Fruit fly (Drosophila melanogaster) whole organism, embryonic: ENCODE data around the gene CG10038.

Experiments
- CG12155 ChIP-seq: fragments of 200-800 bp; sonication (Bioruptor generic); optimal IDR thresholded peaks from 3 replicates; lab custom pipeline; 2016; ENCODE audit warnings: missing biosample characterization, missing genetic modification characterization
- CG31388 ChIP-seq: fragments of 200-800 bp; sonication (Bioruptor generic); optimal IDR thresholded peaks from 2 replicates; lab custom pipeline; 2016; ENCODE audit warnings: missing biosample characterization, missing genetic modification characterization
- CG4707 ChIP-seq: fragments of 200-800 bp; sonication (Bioruptor generic); optimal IDR thresholded peaks from 2 replicates; lab custom pipeline; 2018; ENCODE audit warnings: missing biosample characterization, mild to moderate bottlenecking, missing genetic modification characterization, moderate library complexity
- D ChIP-seq, 2 experiments: fragments of 200-800 bp in 1 of 2; fragments of >200 bp in 1 of 2; sonication (Bioruptor generic) in 1 of 2; optimal IDR thresholded peaks; 2 replicates in 1 of 2; 3 replicates in 1 of 2; lab custom pipeline; 2017; ENCODE audit warnings: mild to moderate bottlenecking in 1 of 2, missing biosample characterization in 1 of 2, missing genetic modification characterization in 1 of 2, missing genetic modification reagents in 1 of 2
- Sin3A ChIP-seq: fragments of >200 bp; optimal IDR thresholded peaks from 2 replicates; lab custom pipeline; 2018
- ara ChIP-seq: fragments of 200-800 bp; sonication (Bioruptor generic); IDR thresholded peaks from 2 replicates; pipeline ENCODE4 v1.3.6; 2022; ENCODE audit warnings: missing biosample characterization, missing genetic modification characterization
- ci ChIP-seq: fragments of 200-800 bp; sonication (Bioruptor generic); IDR thresholded peaks from 3 replicates; pipeline ENCODE4 v1.3.6; 2022; ENCODE audit warnings: missing biosample characterization, missing genetic modification characterization
- esg ChIP-seq: fragments of 200-800 bp; sonication (Bioruptor generic); conservative IDR thresholded peaks from 2 replicates; pipeline ENCODE4 v1.3.6; 2022; ENCODE audit warnings: missing biosample characterization, missing genetic modification characterization
- tgo ChIP-seq: fragments of 200-800 bp; sonication (Bioruptor generic); IDR thresholded peaks from 3 replicates; pipeline ENCODE4 v1.3.6; 2022; ENCODE audit warnings: missing biosample characterization, missing genetic modification characterization

- TF ChIP-seq CG31388 (GFP tag; lab: Kevin White, UChicago) (no peak), ara (GFP tag; lab: Robert Waterston, UW) (no peak), CG4707 (GFP tag; lab: Kevin White, UChicago) (no peak), Sin3A (lab: Kevin White, UChicago) (no peak), esg (no peak), ci (GFP tag; lab: Robert Waterston, UW) (no peak), CG12155 (GFP tag; lab: Kevin White, UChicago) (no peak), tgo (GFP tag; lab: Robert Waterston, UW) (no peak), D (optimal IDR thresholded peaks at IDR 0.05; lab: Kevin White, UChicago) (no peak), D (GFP tag; optimal IDR thresholded peaks at IDR 0.05; lab: Kevin White, UChicago) (no peak)
These were observed 34.0 kb downstream of the CG10038 start for dm6 chr3R:12316420-12316819.
